Fruit fly (Drosophila melanogaster): ENCODE data around the gene Mvd.

- TF ChIP-seq psq (optimal IDR thresholded peaks at IDR 0.05) (no peak), Dll (optimal IDR thresholded peaks at IDR 0.05) (no peak), CG8478 (optimal IDR thresholded peaks at IDR 0.05) (no peak), pan (optimal IDR thresholded peaks at IDR 0.05) (no peak), EcR (GFP tag; optimal IDR thresholded peaks at IDR 0.05) (no peak)
Observed at dm6 chrX:15737110-15737509, 11.9 kb upstream of the Mvd start, which contains the start of gene Arp6.

Measured in whole organism.